Worm (Caenorhabditis elegans): ENCODE data around the gene pfd-5.
A peak's percentile ranks its signal among the peaks of the same experiment; 100 is the strongest.

The pfd-5 gene

ce11 chrIII:7192942-7193665 is 5.6 kb downstream of the pfd-5 start, which contains the start of gene mec-14:
mec-14 (minus strand) TSS chrIII:7192992.
- TF ChIP-seq aha-1 (tag; optimal IDR thresholded peaks at IDR 0.05): no peak
- TF ChIP-seq ceh-8 (GFP tag; optimal IDR thresholded peaks at IDR 0.05): no peak
- no peak for TF ChIP-seq nhr-237 (tag; optimal IDR thresholded peaks at IDR 0.05)
- peak; percentile 39 for TF ChIP-seq unc-86 (tag; optimal IDR thresholded peaks at IDR 0.05)

- TF ChIP-seq sptf-1 (tag; optimal IDR thresholded peaks at IDR 0.05) (no peak), nhr-28 (tag; optimal IDR thresholded peaks at IDR 0.05) (no peak), aha-1 (tag; optimal IDR thresholded peaks at IDR 0.05) (no peak), elt-2 (tag; optimal IDR thresholded peaks at IDR 0.05) (no peak), zip-4 (GFP tag; optimal IDR thresholded peaks at IDR 0.05) (peak; percentile 27), pqm-1 (tag; optimal IDR thresholded peaks at IDR 0.05) (no peak), xbp-1 (tag; optimal IDR thresholded peaks at IDR 0.05) (peak; percentile 88), fkh-10 (GFP tag; optimal IDR thresholded peaks at IDR 0.05) (peak; percentile 12), lin-35 (GFP tag; optimal IDR thresholded peaks at IDR 0.05) (peak; percentile 84 to 92), lin-13 (GFP tag; optimal IDR thresholded peaks at IDR 0.05) (peak; percentile 67), unc-130 (tag; optimal IDR thresholded peaks at IDR 0.05) (peak; percentile 70), pag-3 (tag; optimal IDR thresholded peaks at IDR 0.05; ENCODE audit: borderline replicate concordance, insufficient read depth) (no peak), nhr-77 (tag; optimal IDR thresholded peaks at IDR 0.05) (peak; percentile 79), skn-1 (tag; optimal IDR thresholded peaks at IDR 0.05) (peak; percentile 75), hlh-17 (GFP tag; optimal IDR thresholded peaks at IDR 0.05; ENCODE audit: borderline replicate concordance) (no peak), lin-39 (tag; optimal IDR thresholded peaks at IDR 0.05) (no peak), sup-37 (GFP tag; optimal IDR thresholded peaks at IDR 0.05) (no peak), C04F5.9 (tag; optimal IDR thresholded peaks at IDR 0.05) (peak; percentile 71), egl-13 (tag; optimal IDR thresholded peaks at IDR 0.05) (peak; percentile 22), vab-15 (tag; optimal IDR thresholded peaks at IDR 0.05) (peak; percentile 31), nhr-19 (GFP tag; conservative IDR thresholded peaks at IDR 0.05) (peak; percentile 87), mab-9 (GFP tag; IDR thresholded peaks at IDR 0.05) (0 out of 2 replicates have a peak, but pooled peaks have one; percentile 9), grh-1 (GFP tag; IDR thresholded peaks at IDR 0.05) (peak; percentile 63), pax-3 (tag; optimal IDR thresholded peaks at IDR 0.05) (peak; percentile 60), nhr-47 (tag; optimal IDR thresholded peaks at IDR 0.05) (peak; percentile 84), snu-23 (GFP tag; optimal IDR thresholded peaks at IDR 0.05) (peak; percentile 91), lin-14 (GFP tag; optimal IDR thresholded peaks at IDR 0.05) (peak; percentile 76), elt-3 (tag; optimal IDR thresholded peaks at IDR 0.05) (peak in 2 of 6 experiments; percentile 53 to 62), alr-1 (tag; optimal IDR thresholded peaks at IDR 0.05; ENCODE audit: borderline replicate concordance) (no peak), nhr-71 (tag; optimal IDR thresholded peaks at IDR 0.05) (peak; percentile 89), tbx-2 (tag; optimal IDR thresholded peaks at IDR 0.05) (peak; percentile 88), unc-98 (GFP tag; IDR thresholded peaks at IDR 0.05) (no peak), lsy-2 (tag; optimal IDR thresholded peaks at IDR 0.05) (peak; percentile 92 to 94), nhr-76 (tag; optimal IDR thresholded peaks at IDR 0.05) (no peak), efl-1 (optimal IDR thresholded peaks at IDR 0.05) (peak; percentile 86 to 88), efl-1 (GFP tag; optimal IDR thresholded peaks at IDR 0.05 in 1 of 2) (peak; percentile 78 to 98), unc-30 (tag; optimal IDR thresholded peaks at IDR 0.05) (no peak), swsn-7 (tag; optimal IDR thresholded peaks at IDR 0.05) (peak; percentile 80), zag-1 (tag; optimal IDR thresholded peaks at IDR 0.05) (no peak), ztf-4 (tag; optimal IDR thresholded peaks at IDR 0.05) (peak; percentile 29), hpl-2 (GFP tag; optimal IDR thresholded peaks at IDR 0.05) (peak; percentile 10), ets-5 (GFP tag; IDR thresholded peaks at IDR 0.05) (no peak), nhr-11 (tag; optimal IDR thresholded peaks at IDR 0.05) (peak; percentile 1), dpl-1 (GFP tag; optimal IDR thresholded peaks at IDR 0.05) (peak; percentile 73 to 84 (median 82)), lin-15B (tag; optimal IDR thresholded peaks at IDR 0.05) (peak; percentile 83), nhr-12 (tag; optimal IDR thresholded peaks at IDR 0.05) (no peak)
Observed at ce11 chrIII:7189581-7190128, 9.0 kb downstream of the pfd-5 start, which contains the start of gene rps-21. rps-21 (minus strand) TSS chrIII:7189631.

Measured in whole organism, L1 larva.